Worm (Caenorhabditis elegans): ENCODE data around the gene T11G6.4.

The T11G6.4 gene

DNA sequence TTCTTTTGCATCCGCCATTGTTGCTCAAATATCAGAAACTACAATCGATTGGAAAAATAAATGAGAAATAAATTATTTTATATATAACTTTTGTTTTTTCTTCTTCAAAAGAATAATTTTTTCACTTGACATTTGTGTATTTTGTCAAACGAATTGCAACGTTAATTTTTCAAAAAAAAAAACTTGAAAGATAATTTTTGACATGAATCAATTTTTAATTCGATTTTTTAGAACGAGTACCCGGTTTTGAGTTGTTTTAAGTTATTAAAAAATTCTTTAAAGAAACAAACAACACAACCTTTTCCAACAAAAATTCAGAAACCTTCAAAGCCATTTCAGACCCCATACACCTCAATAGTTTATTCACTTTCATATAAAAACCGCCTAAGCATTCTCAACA, 32.5 kb upstream of the T11G6.4 start, which contains the start of gene F13E9.5:
F13E9.5 (minus strand) TSS at position 101 of the 400 bp plus-strand sequence.
- no peak for TF ChIP-seq ztf-23 (GFP tag; IDR thresholded peaks at IDR 0.05)

ce11 chrIV:10881230-10881629, 29.5 kb upstream of the T11G6.4 start, which contains the start of gene F13E9.13:
TSS of gene F13E9.13 (plus strand) at chrIV:10881546.
- TF ChIP-seq ztf-23 (GFP tag; IDR thresholded peaks at IDR 0.05) = no peak
- no peak for TF ChIP-seq ref-1 (GFP tag; conservative IDR thresholded peaks at IDR 0.05)
- TF ChIP-seq med-1 (GFP tag; optimal IDR thresholded peaks at IDR 0.05; ENCODE audit: insufficient read depth) = no peak
- TF ChIP-seq cog-1 (tag; optimal IDR thresholded peaks at IDR 0.05) = no peak
- TF ChIP-seq ztf-29 (GFP tag; IDR thresholded peaks at IDR 0.05) = no peak
- no peak for TF ChIP-seq tab-1 (GFP tag; IDR thresholded peaks at IDR 0.05)
- TF ChIP-seq klf-2 (GFP tag; conservative IDR thresholded peaks at IDR 0.05) = no peak
- TF ChIP-seq T22C8.4 (GFP tag; IDR thresholded peaks at IDR 0.05) = no peak

DNA sequence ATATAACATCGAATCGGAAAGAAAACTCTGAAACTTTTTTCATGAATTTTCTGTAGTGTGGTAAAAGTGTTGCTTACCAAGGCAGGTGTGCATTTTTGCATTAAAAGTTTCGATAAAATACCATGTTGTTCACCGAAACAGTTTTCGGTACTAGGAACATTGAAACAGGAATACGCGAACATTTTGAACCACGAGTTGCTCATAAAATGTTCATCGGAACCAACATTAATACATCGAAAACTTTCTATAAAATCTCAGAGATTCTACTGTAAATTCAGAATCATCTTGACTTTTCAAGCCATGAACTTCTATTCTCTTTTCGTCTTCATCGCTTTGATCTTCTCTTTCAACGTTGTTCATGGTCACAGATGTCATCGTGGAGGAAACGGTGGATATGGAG, 28.5 kb upstream of the T11G6.4 start, which contains the start of gene fipr-15:
fipr-15 (plus strand) TSS at position 301 of the 400 bp plus-strand sequence.
- no peak for TF ChIP-seq ref-1 (GFP tag; conservative IDR thresholded peaks at IDR 0.05)
- no peak for TF ChIP-seq T22C8.4 (GFP tag; IDR thresholded peaks at IDR 0.05)
- no peak for TF ChIP-seq klf-2 (GFP tag; conservative IDR thresholded peaks at IDR 0.05)
- no peak for TF ChIP-seq ztf-23 (GFP tag; IDR thresholded peaks at IDR 0.05)
- TF ChIP-seq flt-1 (GFP tag; IDR thresholded peaks at IDR 0.05) = no peak
- TF ChIP-seq med-1 (GFP tag; optimal IDR thresholded peaks at IDR 0.05; ENCODE audit: insufficient read depth) = no peak
- TF ChIP-seq cog-1 (tag; optimal IDR thresholded peaks at IDR 0.05) = no peak
- no peak for TF ChIP-seq tab-1 (GFP tag; IDR thresholded peaks at IDR 0.05)

DNA sequence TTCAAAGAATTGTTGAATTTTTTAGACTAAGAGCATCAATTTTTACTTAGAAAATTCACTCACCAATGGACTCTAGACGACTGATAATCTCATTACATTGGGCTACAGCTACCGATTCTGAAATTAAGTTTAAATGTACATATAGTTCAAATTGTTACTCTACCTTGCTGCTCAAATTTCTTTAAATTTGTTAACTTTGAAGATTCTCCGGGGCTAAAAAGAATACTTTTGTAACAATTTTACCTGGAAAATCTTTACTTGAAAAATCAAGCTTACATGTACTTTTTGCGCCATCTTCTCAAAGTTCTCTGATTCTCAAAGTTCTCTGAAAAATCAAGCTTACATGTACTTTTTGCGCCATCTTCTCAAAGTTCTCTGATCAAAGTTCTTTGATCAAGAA, 27.8 kb upstream of the T11G6.4 start, which contains the start of gene sdz-13:
sdz-13 (minus strand) TSS at position 101 of the 400 bp plus-strand sequence.
- TF ChIP-seq klf-2 (GFP tag; conservative IDR thresholded peaks at IDR 0.05) = no peak
- TF ChIP-seq flt-1 (GFP tag; IDR thresholded peaks at IDR 0.05) = no peak
- TF ChIP-seq med-1 (GFP tag; optimal IDR thresholded peaks at IDR 0.05; ENCODE audit: insufficient read depth) = no peak
- no peak for TF ChIP-seq tab-1 (GFP tag; IDR thresholded peaks at IDR 0.05)
- TF ChIP-seq cog-1 (tag; optimal IDR thresholded peaks at IDR 0.05) = no peak
- TF ChIP-seq T22C8.4 (GFP tag; IDR thresholded peaks at IDR 0.05) = no peak
- no peak for TF ChIP-seq ztf-29 (GFP tag; IDR thresholded peaks at IDR 0.05)
- no peak for TF ChIP-seq ztf-23 (GFP tag; IDR thresholded peaks at IDR 0.05)
- no peak for TF ChIP-seq ref-1 (GFP tag; conservative IDR thresholded peaks at IDR 0.05)

DNA sequence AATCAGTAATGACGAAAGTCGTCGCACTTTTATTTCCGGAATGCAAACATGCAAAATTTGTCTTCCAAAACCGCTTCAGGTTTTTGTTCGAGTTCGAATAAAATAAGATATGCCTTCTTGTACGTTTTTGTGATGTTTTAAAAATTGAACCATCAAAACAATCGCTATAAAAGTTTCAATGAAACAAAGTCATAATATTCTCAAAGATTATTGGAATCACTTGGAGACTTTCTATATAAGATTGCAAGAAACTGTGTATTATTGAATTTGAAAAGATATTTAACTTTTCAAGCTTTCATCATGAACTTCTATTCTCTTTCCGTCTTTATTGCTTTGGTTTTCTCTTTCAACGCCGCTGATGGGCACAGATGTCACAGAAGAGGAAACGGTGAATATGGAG, 25.1 kb upstream of the T11G6.4 start, which contains the start of gene fipr-14:
fipr-14 (plus strand) TSS at position 301 of the 400 bp plus-strand sequence.
- TF ChIP-seq tab-1 (GFP tag; IDR thresholded peaks at IDR 0.05) = no peak
- no peak for TF ChIP-seq med-1 (GFP tag; optimal IDR thresholded peaks at IDR 0.05; ENCODE audit: insufficient read depth)
- TF ChIP-seq ref-1 (GFP tag; conservative IDR thresholded peaks at IDR 0.05) = no peak
- no peak for TF ChIP-seq cog-1 (tag; optimal IDR thresholded peaks at IDR 0.05)
- no peak for TF ChIP-seq T22C8.4 (GFP tag; IDR thresholded peaks at IDR 0.05)
- no peak for TF ChIP-seq flt-1 (GFP tag; IDR thresholded peaks at IDR 0.05)
- no peak for TF ChIP-seq klf-2 (GFP tag; conservative IDR thresholded peaks at IDR 0.05)
- TF ChIP-seq ztf-23 (GFP tag; IDR thresholded peaks at IDR 0.05) = no peak
- no peak for TF ChIP-seq ztf-29 (GFP tag; IDR thresholded peaks at IDR 0.05)

ce11 chrIV:10874527-10874926, 22.8 kb upstream of the T11G6.4 start, which contains the start of gene F13E9.12:
TSS of gene F13E9.12 (minus strand) at chrIV:10874627.
- TF ChIP-seq flt-1 (GFP tag; IDR thresholded peaks at IDR 0.05) = no peak

ce11 chrIV:10870158-10870557, 18.4 kb upstream of the T11G6.4 start:
- TF ChIP-seq flt-1 (GFP tag; IDR thresholded peaks at IDR 0.05) (0 out of 2 replicates have a peak, but pooled peaks have one; percentile 4), klf-2 (GFP tag; conservative IDR thresholded peaks at IDR 0.05) (no peak), T22C8.4 (GFP tag; IDR thresholded peaks at IDR 0.05) (no peak), ztf-29 (GFP tag; IDR thresholded peaks at IDR 0.05) (no peak)

DNA sequence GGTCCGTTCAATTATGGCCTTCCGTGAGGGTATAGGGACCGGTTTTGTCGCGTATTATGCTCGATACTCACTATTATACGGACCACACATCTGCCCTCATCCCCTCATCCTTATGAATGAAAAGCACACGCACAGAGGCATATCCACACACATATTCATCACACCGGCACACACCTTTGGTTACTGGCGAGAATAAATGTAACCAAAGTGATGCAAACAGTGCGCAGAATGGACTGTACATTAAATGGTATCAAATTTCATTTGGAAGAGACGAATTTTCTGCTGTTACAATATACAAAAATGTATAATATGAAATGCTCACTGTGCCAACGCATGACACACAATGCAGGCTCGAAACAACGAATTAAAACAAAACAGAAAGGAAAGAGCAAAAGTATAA, 17.9 kb upstream of the T11G6.4 start:
- TF ChIP-seq tab-1 (GFP tag; IDR thresholded peaks at IDR 0.05) (0 out of 2 replicates have a peak, but pooled peaks have one; percentile 65), ztf-23 (GFP tag; IDR thresholded peaks at IDR 0.05) (no peak)

ce11 chrIV:10868629-10869251, 17.0 kb upstream of the T11G6.4 start, which contains the start of gene F13E9.11:
TSS of gene F13E9.11 (minus strand) at chrIV:10869135.
- TF ChIP-seq med-1 (GFP tag; optimal IDR thresholded peaks at IDR 0.05; ENCODE audit: insufficient read depth) (no peak), ztf-23 (GFP tag; IDR thresholded peaks at IDR 0.05) (peak; percentile 18; the same call in 1 of the 2 replicates), ztf-29 (GFP tag; IDR thresholded peaks at IDR 0.05) (no peak), tab-1 (GFP tag; IDR thresholded peaks at IDR 0.05) (peak; percentile 51; the same call in 1 of the 2 replicates), cog-1 (tag; optimal IDR thresholded peaks at IDR 0.05) (no peak), T22C8.4 (GFP tag; IDR thresholded peaks at IDR 0.05) (no peak; the same call in 1 of the 2 replicates), ref-1 (GFP tag; conservative IDR thresholded peaks at IDR 0.05) (no peak), klf-2 (GFP tag; conservative IDR thresholded peaks at IDR 0.05) (no peak), flt-1 (GFP tag; IDR thresholded peaks at IDR 0.05) (0 out of 2 replicates have a peak, but pooled peaks have one; percentile 50)

- TF ChIP-seq klf-2 (GFP tag; conservative IDR thresholded peaks at IDR 0.05) = no peak
- no peak for TF ChIP-seq ref-1 (GFP tag; conservative IDR thresholded peaks at IDR 0.05)
- TF ChIP-seq tab-1 (GFP tag; IDR thresholded peaks at IDR 0.05) = 0 out of 2 replicates have a peak, but pooled peaks have one; percentile 4
- no peak for TF ChIP-seq cog-1 (tag; optimal IDR thresholded peaks at IDR 0.05)
- TF ChIP-seq ztf-23 (GFP tag; IDR thresholded peaks at IDR 0.05) = no peak
- peak; percentile 67; the same call in 1 of the 2 replicates for TF ChIP-seq ztf-29 (GFP tag; IDR thresholded peaks at IDR 0.05)
- TF ChIP-seq flt-1 (GFP tag; IDR thresholded peaks at IDR 0.05) = no peak
- TF ChIP-seq med-1 (GFP tag; optimal IDR thresholded peaks at IDR 0.05; ENCODE audit: insufficient read depth) = no peak
- TF ChIP-seq T22C8.4 (GFP tag; IDR thresholded peaks at IDR 0.05) = no peak
Measured at ce11 chrIV:10867370-10868146, 15.8 kb upstream of the T11G6.4 start.

All from whole organism, midembryonic.